ENCODE assay signal across 1 fruit fly cellular context in genomic region chr2L:18752823-18753222, dm6.
TF ChIP-seq lines count a peak whose summit lies in the region.

No protein-coding gene starts in this region.

TF ChIP-seq in whole organism, prepupa, 60 proteins besides CTCF, POLR2A, EP300 and RAD21 (continued from another document):
- no peak for TF ChIP-seq CG10669 (GFP tag; optimal IDR thresholded peaks at IDR 0.05; lab: Kevin White, UChicago)
- TF ChIP-seq Eip75B (GFP tag; optimal IDR thresholded peaks at IDR 0.05; lab: Kevin White, UChicago), result peak; percentile 3
- TF ChIP-seq pdm3 (GFP tag; optimal IDR thresholded peaks at IDR 0.05; lab: Kevin White, UChicago), result peak; percentile 28
- TF ChIP-seq CG6808 (GFP tag; optimal IDR thresholded peaks at IDR 0.05; lab: Kevin White, UChicago), result no peak
- TF ChIP-seq CG32006 (GFP tag; optimal IDR thresholded peaks at IDR 0.05; lab: Kevin White, UChicago), result peak; percentile 84
- peak; percentile 35 for TF ChIP-seq CG10631 (GFP tag; optimal IDR thresholded peaks at IDR 0.05; lab: Kevin White, UChicago)
- TF ChIP-seq Sox15 (GFP tag; optimal IDR thresholded peaks at IDR 0.05; lab: Kevin White, UChicago), result no peak
- no peak for TF ChIP-seq CG11902 (GFP tag; optimal IDR thresholded peaks at IDR 0.05; lab: Kevin White, UChicago)
- peak; percentile 30 for TF ChIP-seq OdsH (GFP tag; optimal IDR thresholded peaks at IDR 0.05; lab: Kevin White, UChicago)
- TF ChIP-seq CG15336 (GFP tag; IDR thresholded peaks at IDR 0.05; lab: Robert Waterston, UW), result peak; percentile 63
- no peak for TF ChIP-seq CG9139 (GFP tag; optimal IDR thresholded peaks at IDR 0.05; lab: Kevin White, UChicago)
- TF ChIP-seq Ets21C (GFP tag; optimal IDR thresholded peaks at IDR 0.05; lab: Kevin White, UChicago), result no peak
